Worm (Caenorhabditis elegans): ENCODE results near the gene got-2.2.

DNA sequence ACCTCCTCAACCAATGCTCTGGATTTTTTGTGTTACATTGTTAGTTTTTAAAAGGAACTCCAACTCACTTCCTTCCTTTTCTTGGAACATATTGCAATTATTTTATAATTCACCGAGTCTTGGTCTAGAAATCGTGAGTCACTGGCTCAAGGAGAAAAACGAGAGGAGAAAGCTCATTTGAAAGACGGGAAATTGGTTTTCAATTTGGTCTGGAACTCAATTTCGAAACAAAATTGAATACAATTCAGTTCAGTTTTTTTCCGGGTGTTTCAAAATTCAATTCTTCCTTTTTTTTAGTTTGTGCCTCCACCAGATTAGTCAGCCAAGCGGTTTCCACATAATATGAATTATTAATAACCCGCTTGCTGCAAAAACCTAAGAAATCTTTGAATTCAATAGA is 7.1 kb downstream of the got-2.2 start:
- TF ChIP-seq snpc-4 (tag; optimal IDR thresholded peaks at IDR 0.05) = no peak
- TF ChIP-seq fos-1 (tag; optimal IDR thresholded peaks at IDR 0.05) = no peak
- no peak for TF ChIP-seq egl-5 (tag; optimal IDR thresholded peaks at IDR 0.05)
- TF ChIP-seq nfya-1 (tag; optimal IDR thresholded peaks at IDR 0.05; ENCODE audit: insufficient read depth) = no peak
- TF ChIP-seq nhr-25 (tag; optimal IDR thresholded peaks at IDR 0.05) = no peak
- no peak for TF ChIP-seq nhr-23 (tag; optimal IDR thresholded peaks at IDR 0.05)
- no peak for TF ChIP-seq elt-1 (tag; optimal IDR thresholded peaks at IDR 0.05)
- TF ChIP-seq lsy-12 (tag; optimal IDR thresholded peaks at IDR 0.05) = no peak

Data from whole organism, L3 larva.